Fruit fly (Drosophila melanogaster) whole organism, embryonic: ENCODE data around the gene tral.

ENCODE experiments used
- CG10543 ChIP-seq: fragments of 200-800 bp; sonication (Bioruptor generic); optimal IDR thresholded peaks from 3 replicates; lab custom pipeline; 2017; ENCODE audit warnings: missing biosample characterization, mild to moderate bottlenecking, missing genetic modification characterization, moderate library complexity
- CG12659 ChIP-seq: fragments of 200-800 bp; sonication (Bioruptor generic); optimal IDR thresholded peaks from 3 replicates; lab custom pipeline; 2017; ENCODE audit warnings: mild to moderate bottlenecking, missing biosample characterization, missing genetic modification reagents, missing genetic modification characterization
- CG15269 ChIP-seq: fragments of 200-800 bp; sonication (Bioruptor generic); optimal IDR thresholded peaks from 2 replicates; lab custom pipeline; 2018; ENCODE audit warnings: missing biosample characterization, mild to moderate bottlenecking, missing genetic modification characterization, moderate library complexity
- CG2202 ChIP-seq: fragments of 200-800 bp; sonication (Bioruptor generic); optimal IDR thresholded peaks from 2 replicates; lab custom pipeline; 2018; ENCODE audit warnings: missing biosample characterization, mild to moderate bottlenecking, missing genetic modification characterization
- CG2875 ChIP-seq: fragments of 200-800 bp; sonication (Bioruptor generic); optimal IDR thresholded peaks from 2 replicates; lab custom pipeline; 2017; ENCODE audit warnings: missing biosample characterization, mild to moderate bottlenecking, missing genetic modification characterization, missing genetic modification reagents
- CG30403 ChIP-seq: fragments of 200-800 bp; sonication (Bioruptor generic); optimal IDR thresholded peaks from 3 replicates; lab custom pipeline; 2016; ENCODE audit warnings: missing biosample characterization, missing genetic modification characterization
- CG3163 ChIP-seq: fragments of 200-800 bp; sonication (Bioruptor generic); optimal IDR thresholded peaks from 3 replicates; lab custom pipeline; 2016; ENCODE audit warnings: missing biosample characterization, missing genetic modification characterization
- CG34376 ChIP-seq: fragments of 200-800 bp; sonication (Bioruptor generic); optimal IDR thresholded peaks from 2 replicates; lab custom pipeline; 2018; ENCODE audit warnings: missing biosample characterization, mild to moderate bottlenecking, missing genetic modification characterization
- CG3995 ChIP-seq: fragments of 200-800 bp; sonication (Bioruptor generic); optimal IDR thresholded peaks from 3 replicates; lab custom pipeline; 2016; ENCODE audit warnings: missing biosample characterization, missing genetic modification characterization
- CG43689 ChIP-seq: fragments of 200-800 bp; sonication (Bioruptor generic); IDR thresholded peaks from 2 replicates; pipeline ENCODE4 v1.3.6; 2022; ENCODE audit warnings: missing biosample characterization, missing genetic modification characterization
- CG6175 ChIP-seq: fragments of 200-800 bp; sonication (Bioruptor generic); IDR thresholded peaks from 3 replicates; pipeline ENCODE4 v1.3.6; 2022; ENCODE audit warnings: missing biosample characterization, missing genetic modification characterization
- CG6654 ChIP-seq: fragments of 200-800 bp; sonication (Bioruptor generic); optimal IDR thresholded peaks from 2 replicates; lab custom pipeline; 2017; ENCODE audit warnings: missing biosample characterization, mild to moderate bottlenecking, missing genetic modification characterization
- CG6791 ChIP-seq: fragments of 200-800 bp; sonication (Bioruptor generic); IDR thresholded peaks from 3 replicates; pipeline ENCODE4 v1.3.6; 2022; ENCODE audit warnings: missing biosample characterization, missing genetic modification characterization; ENCODE audit not compliant: partially characterized antibody
- CG7745 ChIP-seq: fragments of 200-800 bp; sonication (Bioruptor generic); optimal IDR thresholded peaks from 2 replicates; lab custom pipeline; 2018; ENCODE audit warnings: missing biosample characterization, mild to moderate bottlenecking, missing genetic modification characterization, moderate library complexity
- CG8089 ChIP-seq: fragments of 200-800 bp; sonication (Bioruptor generic); optimal IDR thresholded peaks from 3 replicates; lab custom pipeline; 2016; ENCODE audit warnings: missing biosample characterization, missing genetic modification characterization
- CG9437 ChIP-seq: fragments of 200-800 bp; sonication (Bioruptor generic); optimal IDR thresholded peaks from 2 replicates; lab custom pipeline; 2018; ENCODE audit warnings: missing biosample characterization, mild to moderate bottlenecking, missing genetic modification characterization
- CG9797 ChIP-seq: fragments of 200-800 bp; sonication (Bioruptor generic); optimal IDR thresholded peaks from 3 replicates; lab custom pipeline; 2018; ENCODE audit warnings: missing biosample characterization, mild to moderate bottlenecking, missing genetic modification characterization
- Camta ChIP-seq: fragments of 200-800 bp; sonication (Bioruptor generic); optimal IDR thresholded peaks from 2 replicates; lab custom pipeline; 2016; ENCODE audit warnings: missing biosample characterization, missing genetic modification characterization
- Dref ChIP-seq: fragments of 200-800 bp; sonication (Bioruptor generic); IDR thresholded peaks from 2 replicates; pipeline ENCODE4 v1.3.6; 2022; ENCODE audit warnings: missing biosample characterization, missing genetic modification characterization
- GATAe ChIP-seq: fragments of 200-800 bp; sonication (Bioruptor generic); conservative IDR thresholded peaks from 2 replicates; pipeline ENCODE4 v1.3.6; 2022; ENCODE audit warnings: missing biosample characterization, missing genetic modification characterization
- H2.0 ChIP-seq: fragments of 200-800 bp; sonication (Bioruptor generic); IDR thresholded peaks from 2 replicates; pipeline ENCODE4 v1.3.6; 2022; ENCODE audit warnings: missing biosample characterization, missing genetic modification characterization
- HLHmδ ChIP-seq: fragments of 200-800 bp; sonication (Bioruptor generic); optimal IDR thresholded peaks from 2 replicates; lab custom pipeline; 2018; ENCODE audit warnings: missing biosample characterization, mild to moderate bottlenecking, missing genetic modification characterization, moderate library complexity
- Hey ChIP-seq: fragments of 200-800 bp; sonication (Bioruptor generic); optimal IDR thresholded peaks from 3 replicates; lab custom pipeline; 2018; ENCODE audit warnings: missing biosample characterization, mild to moderate bottlenecking, missing genetic modification characterization
- HmgZ ChIP-seq: fragments of 200-800 bp; sonication (Bioruptor generic); optimal IDR thresholded peaks from 2 replicates; lab custom pipeline; 2018; ENCODE audit warnings: missing biosample characterization, mild to moderate bottlenecking, missing genetic modification characterization
- Lim3 ChIP-seq: fragments of 200-800 bp; sonication (Bioruptor generic); IDR thresholded peaks from 2 replicates; pipeline ENCODE4 v1.3.6; 2022; ENCODE audit warnings: missing biosample characterization, missing genetic modification characterization
- MTF-1 ChIP-seq: fragments of 200-800 bp; sonication (Bioruptor generic); optimal IDR thresholded peaks from 2 replicates; lab custom pipeline; 2018; ENCODE audit warnings: missing biosample characterization, mild to moderate bottlenecking, missing genetic modification characterization, borderline replicate concordance
- Med ChIP-seq: fragments of 200-800 bp; sonication (Bioruptor generic); peaks from one replicate; lab custom pipeline; 2016; ENCODE audit warnings: missing biosample characterization, missing genetic modification characterization, mild to moderate bottlenecking, inconsistent platforms, moderate library complexity
- Rfx ChIP-seq: fragments of 200-800 bp; sonication (Bioruptor generic); IDR thresholded peaks from 2 replicates; pipeline ENCODE4 v1.3.6; 2022; ENCODE audit warnings: missing biosample characterization, missing genetic modification characterization
- Scr ChIP-seq: fragments of 200-800 bp; sonication (Bioruptor generic); IDR thresholded peaks from 2 replicates; pipeline ENCODE4 v1.3.6; 2022; ENCODE audit warnings: missing biosample characterization, missing genetic modification characterization; ENCODE audit not compliant: partially characterized antibody
- Sox102F ChIP-seq: fragments of 200-800 bp; sonication (Bioruptor generic); optimal IDR thresholded peaks from 2 replicates; lab custom pipeline; 2018; ENCODE audit warnings: missing biosample characterization, mild to moderate bottlenecking, missing genetic modification characterization, moderate library complexity
- ci ChIP-seq: fragments of 200-800 bp; sonication (Bioruptor generic); IDR thresholded peaks from 3 replicates; pipeline ENCODE4 v1.3.6; 2022; ENCODE audit warnings: missing biosample characterization, missing genetic modification characterization
- crol ChIP-seq: fragments of 200-800 bp; sonication (Bioruptor generic); IDR thresholded peaks from 2 replicates; pipeline ENCODE4 v1.3.6; 2022; ENCODE audit warnings: missing biosample characterization, missing genetic modification characterization
- dati ChIP-seq: fragments of 200-800 bp; sonication (Bioruptor generic); IDR thresholded peaks from 2 replicates; pipeline ENCODE4 v1.3.6; 2022; ENCODE audit warnings: missing biosample characterization, missing genetic modification characterization
- dm ChIP-seq: fragments of 200-800 bp; sonication (Bioruptor generic); optimal IDR thresholded peaks from 3 replicates; lab custom pipeline; 2016; ENCODE audit warnings: missing biosample characterization, missing genetic modification characterization
- exex ChIP-seq: fragments of 200-800 bp; sonication (Bioruptor generic); optimal IDR thresholded peaks from 4 replicates; lab custom pipeline; 2018; ENCODE audit warnings: missing biosample characterization, mild to moderate bottlenecking, missing genetic modification characterization, moderate library complexity
- gce ChIP-seq: fragments of 200-800 bp; sonication (Bioruptor generic); IDR thresholded peaks from 3 replicates; pipeline ENCODE4 v1.3.6; 2022; ENCODE audit warnings: missing biosample characterization, missing genetic modification characterization
- hkb ChIP-seq, 2 experiments: fragments of 200-800 bp in 1 of 2; fragments of >200 bp in 1 of 2; sonication (Bioruptor generic) in 1 of 2; IDR thresholded peaks in 1 of 2; optimal IDR thresholded peaks in 1 of 2; 2 replicates each; pipeline versions ENCODE4 v1.3.6 to Lab custom; 2017 to 2022; ENCODE audit warnings: missing biosample characterization in 1 of 2, missing genetic modification characterization in 1 of 2
- hth ChIP-seq: fragments of >200 bp; optimal IDR thresholded peaks from 2 replicates; lab custom pipeline; 2017; ENCODE audit warnings: inconsistent platforms
- lov ChIP-seq, 2 experiments: fragments of 200-800 bp in 1 of 2; fragments of >200 bp in 1 of 2; sonication (Bioruptor generic) in 1 of 2; IDR thresholded peaks in 1 of 2; optimal IDR thresholded peaks in 1 of 2; 2 replicates in 1 of 2; 3 replicates in 1 of 2; pipeline versions ENCODE4 v1.3.6 to Lab custom; 2017 to 2022; ENCODE audit warnings: missing biosample characterization in 1 of 2, missing genetic modification characterization in 1 of 2
- nom ChIP-seq: fragments of 200-800 bp; sonication (Bioruptor generic); optimal IDR thresholded peaks from 2 replicates; lab custom pipeline; 2017; ENCODE audit warnings: missing biosample characterization, missing genetic modification characterization, mild to moderate bottlenecking, moderate library complexity, missing genetic modification reagents
- onecut ChIP-seq: fragments of 200-800 bp; sonication (Bioruptor generic); IDR thresholded peaks from 2 replicates; pipeline ENCODE4 v1.3.6; 2022; ENCODE audit warnings: missing biosample characterization, missing genetic modification characterization
- p53 ChIP-seq: fragments of 200-800 bp; sonication (Bioruptor generic); optimal IDR thresholded peaks from 2 replicates; lab custom pipeline; 2016; ENCODE audit warnings: missing biosample characterization, missing genetic modification characterization
- pzg ChIP-seq: fragments of 200-800 bp; sonication (Bioruptor generic); optimal IDR thresholded peaks from 3 replicates; lab custom pipeline; 2018; ENCODE audit warnings: missing biosample characterization, mild to moderate bottlenecking, missing genetic modification characterization, moderate library complexity
- row ChIP-seq: fragments of 200-800 bp; sonication (Bioruptor generic); IDR thresholded peaks from 3 replicates; pipeline ENCODE4 v1.3.6; 2022; ENCODE audit warnings: missing biosample characterization, missing genetic modification characterization
- twi ChIP-seq: fragments of 200-800 bp; optimal IDR thresholded peaks from 2 replicates; lab custom pipeline; 2019; ENCODE audit warnings: missing biosample characterization, mild to moderate bottlenecking, missing genetic modification characterization, moderate library complexity
- unc-4 ChIP-seq: fragments of 200-800 bp; sonication (Bioruptor generic); IDR thresholded peaks from 2 replicates; pipeline ENCODE4 v1.3.6; 2022; ENCODE audit warnings: missing biosample characterization, missing genetic modification characterization; ENCODE audit not compliant: partially characterized antibody
- unpg ChIP-seq: fragments of 200-800 bp; sonication (Bioruptor generic); optimal IDR thresholded peaks from 3 replicates; lab custom pipeline; 2018; ENCODE audit warnings: missing biosample characterization, mild to moderate bottlenecking, missing genetic modification characterization, moderate library complexity
- vnd ChIP-seq: fragments of 200-800 bp; sonication (Bioruptor generic); IDR thresholded peaks from 3 replicates; pipeline ENCODE4 v1.3.6; 2022; ENCODE audit warnings: missing biosample characterization, missing genetic modification characterization; ENCODE audit not compliant: partially characterized antibody
- wdn ChIP-seq: fragments of 200-800 bp; sonication (Bioruptor generic); IDR thresholded peaks from 2 replicates; pipeline ENCODE4 v1.3.6; 2022; ENCODE audit warnings: missing biosample characterization, missing genetic modification characterization

tral gene

dm6 chr3L:12506963-12507552 lies 7.8 kb upstream of the tral start:
- TF ChIP-seq GATAe (peak; percentile 72), unc-4 (no peak), Dref (GFP tag; lab: Robert Waterston, UW) (no peak), HmgZ (peak; percentile 33), vnd (GFP tag; lab: Robert Waterston, UW) (0 out of 3 replicates have a peak, but pooled peaks have one; percentile 16), Sox102F (no peak), CG34376 (GFP tag; lab: Kevin White, UChicago) (no peak), CG30403 (no peak), pzg (GFP tag; lab: Kevin White, UChicago) (no peak), Med (GFP tag; lab: Kevin White, UChicago) (peak; percentile 31), MTF-1 (GFP tag; lab: Kevin White, UChicago) (no peak), Lim3 (no peak), CG2202 (tag; lab: Kevin White, UChicago) (no peak), dm (GFP tag; lab: Kevin White, UChicago) (no peak), row (peak; percentile 30; the same call in 1 of the 3 replicates), Scr (GFP tag; lab: Robert Waterston, UW) (no peak), H2.0 (GFP tag; lab: Robert Waterston, UW) (no peak), onecut (GFP tag; lab: Robert Waterston, UW) (no peak), p53 (GFP tag; lab: Kevin White, UChicago) (no peak), CG6175 (peak; percentile 76; the same call in 2 of the 3 replicates), hth (no peak), gce (no peak), CG2875 (no peak), hkb (optimal IDR thresholded peaks at IDR 0.05; lab: Kevin White, UChicago) (no peak), hkb (GFP tag; IDR thresholded peaks at IDR 0.05; lab: Robert Waterston, UW) (0 out of 2 replicates have a peak, but pooled peaks have one; percentile 23), twi (tag; lab: Kevin White, UChicago) (no peak), lov (optimal IDR thresholded peaks at IDR 0.05; lab: Kevin White, UChicago) (no peak), lov (GFP tag; IDR thresholded peaks at IDR 0.05; lab: Robert Waterston, UW) (no peak), CG6654 (no peak), Camta (GFP tag; lab: Kevin White, UChicago) (no peak), wdn (no peak), CG3995 (GFP tag; lab: Kevin White, UChicago) (peak; percentile 52), CG8089 (GFP tag; lab: Kevin White, UChicago) (no peak), exex (tag; lab: Kevin White, UChicago) (peak; percentile 26), Rfx (GFP tag; lab: Robert Waterston, UW) (peak; percentile 46; the same call in 1 of the 2 replicates), CG9437 (GFP tag; lab: Kevin White, UChicago) (no peak), CG3163 (GFP tag; lab: Kevin White, UChicago) (no peak), dati (GFP tag; lab: Robert Waterston, UW) (no peak), ci (GFP tag; lab: Robert Waterston, UW) (peak; percentile 55; the same call in 2 of the 3 replicates), CG7745 (tag; lab: Kevin White, UChicago) (no peak), nom (no peak), HLHmδ (GFP tag; lab: Kevin White, UChicago) (peak; percentile 14), Hey (tag; lab: Kevin White, UChicago) (peak; percentile 69), unpg (GFP tag; lab: Kevin White, UChicago) (no peak), CG6791 (GFP tag; lab: Robert Waterston, UW) (no peak), crol (GFP tag; lab: Robert Waterston, UW) (peak; percentile 11; the same call in 1 of the 2 replicates), CG15269 (no peak), CG10543 (GFP tag; lab: Kevin White, UChicago) (peak; percentile 16), CG9797 (no peak), CG43689 (GFP tag; lab: Robert Waterston, UW) (no peak), CG12659 (GFP tag; lab: Kevin White, UChicago) (no peak)
